Fruit fly (Drosophila melanogaster) whole organism, prepupa: ENCODE data around the gene Mfap1.

Source experiments
- CG10631 ChIP-seq: fragments of 200-800 bp; sonication (Bioruptor generic); optimal IDR thresholded peaks from 2 replicates; lab custom pipeline; 2016; ENCODE audit warnings: missing biosample characterization, missing genetic modification characterization
- CG11762 ChIP-seq: fragments of 200-800 bp; sonication (Bioruptor generic); optimal IDR thresholded peaks from 3 replicates; lab custom pipeline; 2016; ENCODE audit warnings: missing biosample characterization, missing genetic modification characterization; ENCODE audit not compliant: insufficient read depth
- CG11902 ChIP-seq: fragments of 200-800 bp; sonication (Bioruptor generic); optimal IDR thresholded peaks from 3 replicates; lab custom pipeline; 2016; ENCODE audit warnings: missing biosample characterization, missing genetic modification characterization
- CG15336 ChIP-seq: fragments of 200-800 bp; sonication (Bioruptor generic); IDR thresholded peaks from 2 replicates; pipeline ENCODE4 v1.3.6; 2022; ENCODE audit warnings: missing biosample characterization, missing genetic modification characterization
- CG16779 ChIP-seq: fragments of 200-800 bp; sonication (Bioruptor generic); optimal IDR thresholded peaks from 3 replicates; lab custom pipeline; 2017; ENCODE audit warnings: missing biosample characterization, mild to moderate bottlenecking, missing genetic modification characterization
- CG3032 ChIP-seq: fragments of 200-800 bp; optimal IDR thresholded peaks from 2 replicates; lab custom pipeline; 2019; ENCODE audit warnings: missing biosample characterization, mild to moderate bottlenecking, missing genetic modification characterization, moderate library complexity
- CG32006 ChIP-seq: fragments of 200-800 bp; sonication (Bioruptor generic); optimal IDR thresholded peaks from 3 replicates; lab custom pipeline; 2017; ENCODE audit warnings: missing biosample characterization, mild to moderate bottlenecking, missing genetic modification characterization
- CG3919 ChIP-seq: fragments of 200-800 bp; sonication (Bioruptor generic); optimal IDR thresholded peaks from 3 replicates; lab custom pipeline; 2016; ENCODE audit warnings: missing biosample characterization, missing genetic modification characterization
- CG4318 ChIP-seq: fragments of 200-800 bp; sonication (Bioruptor generic); optimal IDR thresholded peaks from 3 replicates; lab custom pipeline; 2017; ENCODE audit warnings: missing biosample characterization, mild to moderate bottlenecking, missing genetic modification characterization
- CG6163 ChIP-seq: fragments of 200-800 bp; sonication (Bioruptor generic); IDR thresholded peaks from 3 replicates; pipeline ENCODE4 v1.3.6; 2022; ENCODE audit warnings: missing biosample characterization, missing genetic modification characterization
- CG6276 ChIP-seq: fragments of 200-800 bp; sonication (Bioruptor generic); optimal IDR thresholded peaks from 2 replicates; lab custom pipeline; 2017; ENCODE audit warnings: missing biosample characterization, mild to moderate bottlenecking, missing genetic modification characterization
- CG6808 ChIP-seq: fragments of 200-800 bp; sonication (Bioruptor generic); optimal IDR thresholded peaks from 3 replicates; lab custom pipeline; 2017; ENCODE audit warnings: missing biosample characterization, missing genetic modification characterization, mild to moderate bottlenecking, moderate library complexity, missing genetic modification reagents
- CG6854 ChIP-seq: fragments of 200-800 bp; sonication (Bioruptor generic); optimal IDR thresholded peaks from 2 replicates; lab custom pipeline; 2017; ENCODE audit warnings: missing biosample characterization, mild to moderate bottlenecking, missing genetic modification characterization
- CG7368 ChIP-seq: fragments of 200-800 bp; sonication (Bioruptor generic); optimal IDR thresholded peaks from 3 replicates; lab custom pipeline; 2016; ENCODE audit warnings: missing biosample characterization, missing genetic modification characterization
- CG8119 ChIP-seq: fragments of 200-800 bp; sonication (Bioruptor generic); IDR thresholded peaks from 3 replicates; pipeline ENCODE4 v1.3.6; 2022; ENCODE audit warnings: missing biosample characterization, missing genetic modification characterization
- Eip78C ChIP-seq: fragments of 200-800 bp; sonication (Bioruptor generic); peaks from one replicate; lab custom pipeline; 2016; ENCODE audit warnings: missing biosample characterization, missing genetic modification characterization
- Eip93F ChIP-seq: fragments of 200-800 bp; sonication (Bioruptor generic); optimal IDR thresholded peaks from 2 replicates; lab custom pipeline; 2016; ENCODE audit warnings: missing biosample characterization, mild to moderate bottlenecking, missing genetic modification characterization
- Ets21C ChIP-seq: fragments of 200-800 bp; sonication (Bioruptor generic); optimal IDR thresholded peaks from 3 replicates; lab custom pipeline; 2016; ENCODE audit warnings: missing biosample characterization, missing genetic modification characterization
- Hr39 ChIP-seq: fragments of 200-800 bp; sonication (Bioruptor generic); optimal IDR thresholded peaks from 2 replicates; lab custom pipeline; 2016; ENCODE audit warnings: missing biosample characterization, missing genetic modification characterization
- Lpt ChIP-seq: fragments of 200-800 bp; sonication (Bioruptor generic); optimal IDR thresholded peaks from 3 replicates; lab custom pipeline; 2016; ENCODE audit warnings: missing biosample characterization, missing genetic modification characterization
- Sox102F ChIP-seq: fragments of 200-800 bp; sonication (Bioruptor generic); optimal IDR thresholded peaks from 2 replicates; lab custom pipeline; 2016; ENCODE audit warnings: missing biosample characterization, mild to moderate bottlenecking, missing genetic modification characterization
- Sox14 ChIP-seq: fragments of 200-800 bp; sonication (Bioruptor generic); optimal IDR thresholded peaks from 3 replicates; lab custom pipeline; 2016; ENCODE audit warnings: missing biosample characterization, missing genetic modification characterization
- cyc ChIP-seq: fragments of 200-800 bp; sonication (Bioruptor generic); optimal IDR thresholded peaks from 3 replicates; lab custom pipeline; 2016; ENCODE audit warnings: missing biosample characterization, missing genetic modification characterization
- dac ChIP-seq: fragments of 200-800 bp; sonication (Bioruptor generic); optimal IDR thresholded peaks from 2 replicates; lab custom pipeline; 2017; ENCODE audit warnings: missing biosample characterization, mild to moderate bottlenecking, missing genetic modification characterization
- dsx ChIP-seq: fragments of 200-800 bp; optimal IDR thresholded peaks from 3 replicates; lab custom pipeline; 2019; ENCODE audit warnings: missing biosample characterization, mild to moderate bottlenecking, missing genetic modification characterization, moderate library complexity; ENCODE audit not compliant: poor library complexity, severe bottlenecking
- esn ChIP-seq: fragments of 200-800 bp; sonication (Bioruptor generic); optimal IDR thresholded peaks from 2 replicates; lab custom pipeline; 2016; ENCODE audit warnings: missing biosample characterization, mild to moderate bottlenecking, missing genetic modification characterization, moderate library complexity
- fd85E ChIP-seq: fragments of 200-800 bp; sonication (Bioruptor generic); optimal IDR thresholded peaks from 3 replicates; lab custom pipeline; 2016; ENCODE audit warnings: missing biosample characterization, missing genetic modification characterization
- fkh ChIP-seq: fragments of 200-800 bp; sonication (Bioruptor generic); optimal IDR thresholded peaks from 3 replicates; lab custom pipeline; 2017; ENCODE audit warnings: missing biosample characterization, mild to moderate bottlenecking, missing genetic modification characterization, moderate library complexity
- lz ChIP-seq: fragments of 200-800 bp; sonication (Bioruptor generic); optimal IDR thresholded peaks from 3 replicates; lab custom pipeline; 2016; ENCODE audit warnings: missing biosample characterization, missing genetic modification characterization
- net ChIP-seq: fragments of 200-800 bp; sonication (Bioruptor generic); optimal IDR thresholded peaks from 3 replicates; lab custom pipeline; 2016; ENCODE audit warnings: missing biosample characterization, missing genetic modification characterization
- pdm3 ChIP-seq: fragments of 200-800 bp; sonication (Bioruptor generic); optimal IDR thresholded peaks from 3 replicates; lab custom pipeline; 2016; ENCODE audit warnings: missing biosample characterization, missing genetic modification characterization
- spab ChIP-seq: fragments of 200-800 bp; sonication (Bioruptor generic); optimal IDR thresholded peaks from 2 replicates; lab custom pipeline; 2017; ENCODE audit warnings: missing biosample characterization, mild to moderate bottlenecking, missing genetic modification characterization, missing genetic modification reagents
- svp ChIP-seq: fragments of 200-800 bp; sonication (Bioruptor generic); peaks from one replicate; lab custom pipeline; 2016; ENCODE audit warnings: missing biosample characterization, missing genetic modification characterization
- vri ChIP-seq: fragments of 200-800 bp; sonication (Bioruptor generic); optimal IDR thresholded peaks from 3 replicates; lab custom pipeline; 2016; ENCODE audit warnings: missing biosample characterization, mild to moderate bottlenecking, missing genetic modification characterization

The Mfap1 gene

DNA sequence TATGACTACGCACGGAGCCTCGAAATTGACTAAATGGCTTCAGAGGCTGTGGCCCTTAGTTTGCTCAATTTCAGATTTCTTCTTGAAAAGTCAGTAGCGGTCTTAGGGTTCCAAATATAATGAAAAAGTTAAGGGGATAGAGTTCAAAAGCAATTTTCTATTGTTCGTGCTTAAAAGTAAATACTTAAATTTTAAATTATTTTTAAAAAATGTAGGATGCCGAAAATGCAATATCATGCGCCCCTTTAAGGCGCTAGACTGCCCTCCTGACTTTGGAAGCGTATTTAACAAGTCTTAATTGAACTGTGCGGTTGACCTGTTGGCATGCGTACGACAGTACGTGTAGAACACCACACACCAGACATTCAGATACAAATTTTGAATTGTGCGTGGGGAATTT lies 26.2 kb upstream of the Mfap1 start:
- TF ChIP-seq net (GFP tag; lab: Kevin White, UChicago), result no peak
- no peak for TF ChIP-seq spab
- no peak for TF ChIP-seq CG6163 (GFP tag; lab: Robert Waterston, UW)
- no peak for TF ChIP-seq Sox14 (GFP tag; lab: Kevin White, UChicago)
- TF ChIP-seq svp (GFP tag; lab: Kevin White, UChicago), result no peak
- no peak for TF ChIP-seq fd85E (GFP tag; lab: Kevin White, UChicago)
- no peak for TF ChIP-seq cyc
- no peak for TF ChIP-seq CG8119 (GFP tag; lab: Robert Waterston, UW)
- TF ChIP-seq, all 60 proteins: peak for 0

DNA sequence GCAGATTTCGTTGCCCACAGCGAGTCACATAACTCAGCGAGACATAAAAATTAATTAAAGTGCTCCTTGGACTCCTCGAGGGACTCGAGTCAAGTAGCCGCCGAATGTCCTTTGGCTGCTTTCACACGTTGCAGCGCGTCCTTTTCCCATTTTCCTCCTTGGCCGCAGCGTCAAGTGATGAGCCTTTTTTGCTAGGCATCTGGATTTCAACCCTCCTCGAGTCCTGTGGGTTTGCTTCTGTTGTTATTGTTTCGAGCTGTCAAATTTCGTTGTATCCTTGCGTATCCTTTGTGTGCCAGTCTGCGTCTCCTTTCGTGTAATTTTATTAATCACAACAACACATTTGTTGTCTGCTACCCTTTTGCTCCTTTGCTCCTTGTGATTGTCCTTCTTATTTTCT lies 24.3 kb upstream of the Mfap1 start:
- no peak for TF ChIP-seq CG6808 (GFP tag; lab: Kevin White, UChicago)
- TF ChIP-seq CG8119 (GFP tag; lab: Robert Waterston, UW), result no peak
- no peak for TF ChIP-seq esn
- TF ChIP-seq CG32006 (GFP tag; lab: Kevin White, UChicago), result no peak
- TF ChIP-seq CG16779 (tag; lab: Kevin White, UChicago), result no peak
- TF ChIP-seq fkh (GFP tag; lab: Kevin White, UChicago), result no peak
- TF ChIP-seq Eip78C (GFP tag; lab: Kevin White, UChicago), result no peak
- no peak for TF ChIP-seq Ets21C (GFP tag; lab: Kevin White, UChicago)
- TF ChIP-seq CG11902 (GFP tag; lab: Kevin White, UChicago), result no peak
- no peak for TF ChIP-seq svp (GFP tag; lab: Kevin White, UChicago)
- TF ChIP-seq CG15336 (GFP tag; lab: Robert Waterston, UW), result no peak

DNA sequence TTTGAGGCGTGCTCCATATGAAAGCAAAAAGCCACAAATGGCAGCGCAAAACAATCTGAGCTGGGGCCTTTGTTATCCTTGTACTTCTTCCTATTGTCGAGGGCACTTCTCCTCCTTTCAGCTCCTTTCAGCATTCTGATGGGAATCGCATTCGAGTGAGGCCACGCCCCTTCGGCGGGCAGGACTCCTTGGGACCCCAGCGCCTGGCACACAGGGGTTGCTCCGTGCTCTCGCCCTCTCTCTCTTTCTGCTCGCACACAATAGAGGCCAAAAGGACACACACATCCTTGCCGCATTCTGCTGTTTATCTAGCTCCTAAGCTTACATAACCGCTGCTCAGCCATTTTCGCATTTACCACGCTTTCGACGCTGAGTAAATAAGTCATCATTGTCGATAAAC lies 20.8 kb upstream of the Mfap1 start:
- TF ChIP-seq pdm3 (GFP tag; lab: Kevin White, UChicago), result no peak
- no peak for TF ChIP-seq Ets21C (GFP tag; lab: Kevin White, UChicago)
- TF ChIP-seq CG3919, result no peak
- TF ChIP-seq CG6163 (GFP tag; lab: Robert Waterston, UW), result no peak
- no peak for TF ChIP-seq dsx
- no peak for TF ChIP-seq CG8119 (GFP tag; lab: Robert Waterston, UW)
- TF ChIP-seq CG11762 (GFP tag; lab: Kevin White, UChicago), result no peak
- TF ChIP-seq dac, result no peak
- TF ChIP-seq CG6854 (GFP tag; lab: Kevin White, UChicago), result no peak
- TF ChIP-seq Hr39 (GFP tag; lab: Kevin White, UChicago), result no peak

DNA sequence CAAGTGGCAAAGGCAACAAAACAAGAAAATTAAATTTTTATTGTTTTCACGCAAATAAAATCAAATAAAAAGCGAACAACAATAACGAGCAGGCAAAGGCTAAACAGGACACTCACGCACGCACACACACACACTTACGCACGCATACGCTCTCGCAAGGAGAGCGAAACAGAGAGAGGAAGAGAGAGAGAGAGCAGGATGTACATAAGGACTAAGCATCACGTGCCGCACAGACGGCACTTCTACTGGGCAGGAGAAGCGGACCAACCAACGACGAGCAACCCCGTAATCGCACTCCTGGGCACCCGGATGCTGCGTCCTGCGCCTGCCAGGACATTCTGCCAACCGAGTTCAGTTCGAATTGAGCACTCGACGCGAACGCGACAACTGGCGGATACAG lies 19.9 kb upstream of the Mfap1 start, which contains the start of gene Dbx:
Gene Dbx, plus strand, starts transcription at position 365 of the 400 bp plus-strand sequence.
- TF ChIP-seq Sox14 (GFP tag; lab: Kevin White, UChicago) (no peak), Lpt (GFP tag; lab: Kevin White, UChicago) (no peak), CG6276 (no peak), CG4318 (GFP tag; lab: Kevin White, UChicago) (no peak), CG6808 (GFP tag; lab: Kevin White, UChicago) (no peak), CG7368 (GFP tag; lab: Kevin White, UChicago) (no peak), CG10631 (GFP tag; lab: Kevin White, UChicago) (no peak), CG8119 (GFP tag; lab: Robert Waterston, UW) (no peak)

DNA sequence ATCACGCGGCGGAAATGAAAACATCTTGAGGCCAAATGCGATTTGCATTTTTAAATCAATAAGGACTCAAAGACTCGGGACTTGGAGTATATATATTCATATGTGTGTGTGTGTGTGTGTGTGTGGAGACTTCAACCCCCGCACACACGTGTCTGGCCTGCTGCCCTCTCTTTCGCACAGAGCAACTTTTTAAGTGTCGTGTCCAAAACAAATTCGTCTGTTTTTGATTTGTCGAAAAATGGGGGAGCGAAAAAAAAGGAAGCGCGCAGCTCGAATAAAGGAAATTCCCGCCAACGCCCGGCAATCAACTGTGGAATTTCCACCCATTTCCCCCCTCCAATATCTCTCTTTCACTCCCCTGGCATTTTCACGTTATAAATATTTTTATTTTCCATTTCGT lies 11.9 kb upstream of the Mfap1 start:
- no peak for TF ChIP-seq Sox102F (GFP tag; lab: Kevin White, UChicago)
- TF ChIP-seq CG3032 (tag; lab: Kevin White, UChicago), result no peak
- no peak for TF ChIP-seq Eip93F (GFP tag; lab: Kevin White, UChicago)
- TF ChIP-seq CG7368 (GFP tag; lab: Kevin White, UChicago), result no peak
- no peak for TF ChIP-seq lz (GFP tag; lab: Kevin White, UChicago)
- TF ChIP-seq CG6854 (GFP tag; lab: Kevin White, UChicago), result no peak
- no peak for TF ChIP-seq vri (GFP tag; lab: Kevin White, UChicago)
